Fruit fly (Drosophila melanogaster) whole organism, pupa: Measurements from ENCODE around the gene Pde9.

Experiments
- CG10348 ChIP-seq: fragments of 200-800 bp; sonication (Bioruptor generic); IDR thresholded peaks from 2 replicates; pipeline ENCODE4 v1.3.6; 2022; ENCODE audit warnings: missing biosample characterization, missing genetic modification characterization
- CG12605 ChIP-seq: fragments of 200-800 bp; sonication (Bioruptor generic); IDR thresholded peaks from 2 replicates; pipeline ENCODE4 v1.3.6; 2022; ENCODE audit warnings: missing biosample characterization, missing genetic modification characterization
- CG13204 ChIP-seq: fragments of 200-800 bp; sonication (Bioruptor generic); optimal IDR thresholded peaks from 2 replicates; lab custom pipeline; 2018; ENCODE audit warnings: missing biosample characterization, mild to moderate bottlenecking, missing genetic modification characterization, moderate library complexity
- CG14655 ChIP-seq: fragments of 200-800 bp; sonication (Bioruptor generic); optimal IDR thresholded peaks from 3 replicates; lab custom pipeline; 2017; ENCODE audit warnings: mild to moderate bottlenecking, missing biosample characterization, missing genetic modification reagents, missing genetic modification characterization
- CG15710 ChIP-seq: fragments of 200-800 bp; sonication (Bioruptor generic); optimal IDR thresholded peaks from 2 replicates; lab custom pipeline; 2018; ENCODE audit warnings: missing biosample characterization, mild to moderate bottlenecking, missing genetic modification characterization, moderate library complexity
- CG17806 ChIP-seq: fragments of 200-800 bp; sonication (Bioruptor generic); optimal IDR thresholded peaks from 2 replicates; lab custom pipeline; 2018; ENCODE audit warnings: missing biosample characterization, mild to moderate bottlenecking, missing genetic modification characterization, moderate library complexity
- CG32121 ChIP-seq: fragments of 200-800 bp; sonication (Bioruptor generic); IDR thresholded peaks from 2 replicates; pipeline ENCODE4 v1.3.6; 2022; ENCODE audit warnings: missing biosample characterization, missing genetic modification characterization
- CG34367 ChIP-seq: fragments of 200-800 bp; sonication (Bioruptor generic); optimal IDR thresholded peaks from 2 replicates; lab custom pipeline; 2018; ENCODE audit warnings: missing biosample characterization, mild to moderate bottlenecking, missing genetic modification characterization
- CG4496 ChIP-seq: fragments of 200-800 bp; sonication (Bioruptor generic); IDR thresholded peaks from 3 replicates; pipeline ENCODE4 v1.3.6; 2022; ENCODE audit warnings: missing biosample characterization, missing genetic modification characterization
- CG8159 ChIP-seq: fragments of 200-800 bp; sonication (Bioruptor generic); optimal IDR thresholded peaks from 3 replicates; lab custom pipeline; 2018; ENCODE audit warnings: missing biosample characterization, mild to moderate bottlenecking, missing genetic modification characterization, moderate library complexity
- CG8301 ChIP-seq: fragments of 200-800 bp; sonication (Bioruptor generic); optimal IDR thresholded peaks from 2 replicates; lab custom pipeline; 2018; ENCODE audit warnings: missing biosample characterization, mild to moderate bottlenecking, missing genetic modification characterization
- CG9948 ChIP-seq: fragments of 200-800 bp; sonication (Bioruptor generic); optimal IDR thresholded peaks from 2 replicates; lab custom pipeline; 2018; ENCODE audit warnings: missing biosample characterization, mild to moderate bottlenecking, missing genetic modification characterization, moderate library complexity
- D1 ChIP-seq: fragments of 200-800 bp; sonication (Bioruptor generic); optimal IDR thresholded peaks from 2 replicates; lab custom pipeline; 2018; ENCODE audit warnings: missing biosample characterization, mild to moderate bottlenecking, missing genetic modification characterization, moderate library complexity
- EcR ChIP-seq: fragments of 200-800 bp; sonication (Bioruptor generic); optimal IDR thresholded peaks from 3 replicates; lab custom pipeline; 2019; ENCODE audit warnings: missing biosample characterization, missing genetic modification characterization, mild to moderate bottlenecking, moderate library complexity, missing genetic modification reagents
- Ets98B ChIP-seq: fragments of 200-800 bp; sonication (Bioruptor generic); IDR thresholded peaks from 2 replicates; pipeline ENCODE4 v1.3.6; 2022; ENCODE audit warnings: missing biosample characterization, missing genetic modification characterization
- Pif1A ChIP-seq: fragments of 200-800 bp; sonication (Bioruptor generic); optimal IDR thresholded peaks from 3 replicates; lab custom pipeline; 2016; ENCODE audit warnings: missing biosample characterization, missing genetic modification characterization
- Pif1B ChIP-seq: fragments of 200-800 bp; sonication (Bioruptor generic); optimal IDR thresholded peaks from 3 replicates; lab custom pipeline; 2016; ENCODE audit warnings: missing biosample characterization, missing genetic modification characterization
- Snoo ChIP-seq: fragments of 200-800 bp; sonication (Bioruptor generic); optimal IDR thresholded peaks from 3 replicates; lab custom pipeline; 2017; ENCODE audit warnings: missing biosample characterization, mild to moderate bottlenecking, missing genetic modification characterization, inconsistent platforms
- fd96Ca ChIP-seq: fragments of 200-800 bp; sonication (Bioruptor generic); IDR thresholded peaks from 3 replicates; pipeline ENCODE4 v1.3.6; 2022; ENCODE audit warnings: missing biosample characterization, missing genetic modification characterization
- gl ChIP-seq: fragments of 200-800 bp; sonication (Bioruptor generic); optimal IDR thresholded peaks from 2 replicates; lab custom pipeline; 2018; ENCODE audit warnings: missing biosample characterization, mild to moderate bottlenecking, missing genetic modification characterization
- rn ChIP-seq: fragments of 200-800 bp; sonication (Bioruptor generic); IDR thresholded peaks from 2 replicates; pipeline ENCODE4 v1.3.6; 2022; ENCODE audit warnings: missing biosample characterization, missing genetic modification characterization

Pde9 gene

dm6 chrX:12777195-12777594, 119.9 kb downstream of the Pde9 start:
- TF ChIP-seq fd96Ca (GFP tag; lab: Robert Waterston, UW) (no peak), CG32121 (GFP tag; lab: Robert Waterston, UW) (no peak), EcR (GFP tag; lab: Kevin White, UChicago) (no peak), Pif1A (GFP tag; lab: Kevin White, UChicago) (no peak), gl (tag; lab: Kevin White, UChicago) (no peak), CG9948 (tag; lab: Kevin White, UChicago) (no peak), CG17806 (no peak), Snoo (tag; lab: Kevin White, UChicago) (no peak), CG4496 (GFP tag; lab: Robert Waterston, UW) (no peak), Ets98B (no peak), Pif1B (no peak), CG34367 (no peak), CG13204 (no peak), CG12605 (GFP tag; lab: Robert Waterston, UW) (no peak), CG15710 (tag; lab: Kevin White, UChicago) (no peak), D1 (tag; lab: Kevin White, UChicago) (no peak), CG8301 (no peak), CG14655 (GFP tag; lab: Kevin White, UChicago) (no peak)

- TF ChIP-seq CG14655 (GFP tag; lab: Kevin White, UChicago) (peak; percentile 54), Pif1A (GFP tag; lab: Kevin White, UChicago) (peak; percentile 48), Snoo (tag; lab: Kevin White, UChicago) (no peak), CG9948 (tag; lab: Kevin White, UChicago) (no peak), fd96Ca (GFP tag; lab: Robert Waterston, UW) (no peak), CG15710 (tag; lab: Kevin White, UChicago) (no peak), CG8159 (tag; lab: Kevin White, UChicago) (peak; percentile 56), gl (tag; lab: Kevin White, UChicago) (no peak), CG32121 (GFP tag; lab: Robert Waterston, UW) (no peak), CG13204 (no peak), Pif1B (peak; percentile 21), CG8301 (peak; percentile 47), D1 (tag; lab: Kevin White, UChicago) (no peak), CG4496 (GFP tag; lab: Robert Waterston, UW) (no peak; the same call in 2 of the 3 replicates), CG17806 (peak; percentile 42), Ets98B (no peak; the same call in 1 of the 2 replicates), rn (GFP tag; lab: Robert Waterston, UW) (peak; percentile 37; the same call in 1 of the 2 replicates), CG12605 (GFP tag; lab: Robert Waterston, UW) (no peak), EcR (GFP tag; lab: Kevin White, UChicago) (no peak), CG10348 (GFP tag; lab: Robert Waterston, UW) (no peak), CG34367 (no peak)
Observed at dm6 chrX:12766286-12766685, 130.8 kb downstream of the Pde9 start.

dm6 chrX:12765736-12766135, 131.4 kb downstream of the Pde9 start:
- TF ChIP-seq CG15710 (tag; lab: Kevin White, UChicago) (no peak), CG17806 (no peak), CG32121 (GFP tag; lab: Robert Waterston, UW) (no peak), CG8159 (tag; lab: Kevin White, UChicago) (peak; percentile 0), CG8301 (no peak), gl (tag; lab: Kevin White, UChicago) (no peak), EcR (GFP tag; lab: Kevin White, UChicago) (no peak), Ets98B (no peak)

- TF ChIP-seq CG32121 (GFP tag; lab: Robert Waterston, UW), result no peak
- TF ChIP-seq CG10348 (GFP tag; lab: Robert Waterston, UW), result no peak
- TF ChIP-seq fd96Ca (GFP tag; lab: Robert Waterston, UW), result no peak
- TF ChIP-seq gl (tag; lab: Kevin White, UChicago), result no peak
- TF ChIP-seq CG8301, result no peak
Observed at dm6 chrX:12765076-12765475, 132.1 kb downstream of the Pde9 start, which contains the start of gene Agpat1. Gene Agpat1 (plus strand): TSS chrX:12765266.

DNA sequence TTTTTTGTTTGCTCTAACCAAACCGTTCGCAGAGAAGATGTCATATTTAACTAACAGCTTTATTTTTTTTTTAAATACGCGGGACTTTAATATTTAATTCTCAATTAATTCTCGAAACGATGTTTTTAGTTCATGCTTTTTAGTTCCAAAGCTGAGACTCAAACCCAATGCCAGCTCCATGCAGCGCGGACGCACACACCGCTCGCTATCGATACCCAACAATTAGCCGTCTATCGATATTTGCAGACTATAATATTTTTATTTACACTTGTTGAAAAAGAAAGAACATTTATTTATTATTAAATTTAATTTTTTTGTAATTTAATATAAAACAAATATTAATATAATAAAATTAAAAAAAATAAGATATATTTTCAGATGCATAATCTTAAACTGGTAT, 132.5 kb downstream of the Pde9 start:
- TF ChIP-seq Pif1B (no peak), CG10348 (GFP tag; lab: Robert Waterston, UW) (no peak), CG34367 (no peak), EcR (GFP tag; lab: Kevin White, UChicago) (no peak), gl (tag; lab: Kevin White, UChicago) (no peak), CG8301 (no peak), rn (GFP tag; lab: Robert Waterston, UW) (no peak), fd96Ca (GFP tag; lab: Robert Waterston, UW) (no peak), CG12605 (GFP tag; lab: Robert Waterston, UW) (no peak), CG4496 (GFP tag; lab: Robert Waterston, UW) (no peak), CG15710 (tag; lab: Kevin White, UChicago) (no peak), D1 (tag; lab: Kevin White, UChicago) (no peak), Ets98B (no peak), CG14655 (GFP tag; lab: Kevin White, UChicago) (no peak), CG9948 (tag; lab: Kevin White, UChicago) (no peak), CG32121 (GFP tag; lab: Robert Waterston, UW) (no peak), CG8159 (tag; lab: Kevin White, UChicago) (no peak), CG17806 (no peak)
- TF ChIP-seq, all 21 proteins: peak for 0

DNA sequence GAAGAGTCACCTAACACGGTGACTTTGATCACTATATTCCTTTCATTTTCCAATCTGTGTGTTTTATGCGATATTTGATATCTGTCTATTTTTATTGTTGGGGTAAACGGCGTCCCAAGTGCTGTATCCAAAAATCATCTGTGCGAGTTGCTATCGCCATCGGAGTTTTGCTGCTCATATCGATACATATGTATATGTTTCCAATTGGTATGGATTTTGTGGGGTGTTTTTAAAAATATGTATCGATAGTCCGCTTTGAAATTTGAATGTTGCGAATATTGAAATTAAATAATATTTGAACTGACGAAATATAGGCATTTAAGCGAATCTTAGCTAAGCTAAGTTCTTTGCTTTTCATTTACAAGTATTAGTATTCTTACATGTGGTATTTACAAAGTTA, 133.7 kb downstream of the Pde9 start, which contains the start of gene pira:
pira (minus strand) TSS at position 145 of the 400 bp plus-strand sequence.
- TF ChIP-seq CG10348 (GFP tag; lab: Robert Waterston, UW), result no peak
- TF ChIP-seq Ets98B, result no peak
- no peak for TF ChIP-seq gl (tag; lab: Kevin White, UChicago)
- TF ChIP-seq Snoo (tag; lab: Kevin White, UChicago), result no peak
- TF ChIP-seq CG34367, result no peak
- no peak for TF ChIP-seq CG9948 (tag; lab: Kevin White, UChicago)
- TF ChIP-seq rn (GFP tag; lab: Robert Waterston, UW), result no peak
- no peak for TF ChIP-seq CG8159 (tag; lab: Kevin White, UChicago)
- TF ChIP-seq CG14655 (GFP tag; lab: Kevin White, UChicago), result no peak
- TF ChIP-seq CG4496 (GFP tag; lab: Robert Waterston, UW), result no peak
- no peak for TF ChIP-seq CG32121 (GFP tag; lab: Robert Waterston, UW)
- no peak for TF ChIP-seq Pif1B
- TF ChIP-seq D1 (tag; lab: Kevin White, UChicago), result no peak
- no peak for TF ChIP-seq fd96Ca (GFP tag; lab: Robert Waterston, UW)
- no peak for TF ChIP-seq CG8301
- TF ChIP-seq CG15710 (tag; lab: Kevin White, UChicago), result no peak
- TF ChIP-seq CG12605 (GFP tag; lab: Robert Waterston, UW), result no peak
- no peak for TF ChIP-seq CG17806
- no peak for TF ChIP-seq CG13204
